Worm (Caenorhabditis elegans): ENCODE results near the gene ndub-8.
A peak's percentile ranks its signal among the peaks of the same experiment; 100 is the strongest.
"Not testable (repeated sequence)": the region's sequence is repeated elsewhere in the genome, so short reads cannot be mapped to it uniquely, and the experiment has no call there.

Gene ndub-8

DNA sequence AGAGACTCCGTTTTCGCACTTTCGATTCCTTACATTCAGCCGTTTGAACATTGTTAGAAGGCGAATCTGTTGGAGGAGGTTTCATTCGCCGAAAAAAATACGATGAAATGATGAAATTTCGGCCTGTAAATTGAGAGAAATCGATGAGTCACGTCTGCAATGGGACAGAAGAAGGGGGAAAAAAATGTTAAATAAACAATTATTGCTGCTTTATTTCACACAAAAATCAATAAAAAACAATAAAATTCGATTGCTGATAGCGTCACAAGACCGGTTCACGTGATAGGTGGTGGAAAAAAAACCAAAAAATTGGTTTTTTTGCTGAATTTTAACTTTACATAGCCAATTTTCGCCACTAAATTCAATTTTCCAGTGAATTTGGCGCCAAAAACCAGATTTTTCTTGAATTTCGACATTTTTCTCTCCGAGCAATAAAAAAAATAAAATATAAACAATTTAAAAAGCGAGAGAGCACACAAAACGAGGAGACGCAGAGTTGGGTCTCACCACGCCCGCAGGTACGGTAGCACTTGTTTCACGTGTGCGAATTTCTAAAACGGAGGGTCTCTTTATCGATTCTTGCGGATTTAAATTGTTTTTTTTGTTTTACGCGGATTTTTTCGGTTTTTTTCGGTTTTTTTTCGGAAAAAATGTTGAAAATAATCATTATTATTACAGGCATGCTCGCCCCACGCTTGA lies at the start of gene ndub-8, which contains the start of gene cup-14:
Gene ndub-8 (plus strand): TSS at position 679 of the 699 bp plus-strand sequence.
Gene cup-14 (minus strand): TSS at position 51 of the 699 bp plus-strand sequence.
- TF ChIP-seq T22C8.4 (GFP tag; IDR thresholded peaks at IDR 0.05) (peak; percentile 56; the same call in 1 of the 2 replicates), ztf-23 (GFP tag; IDR thresholded peaks at IDR 0.05) (no peak)

DNA sequence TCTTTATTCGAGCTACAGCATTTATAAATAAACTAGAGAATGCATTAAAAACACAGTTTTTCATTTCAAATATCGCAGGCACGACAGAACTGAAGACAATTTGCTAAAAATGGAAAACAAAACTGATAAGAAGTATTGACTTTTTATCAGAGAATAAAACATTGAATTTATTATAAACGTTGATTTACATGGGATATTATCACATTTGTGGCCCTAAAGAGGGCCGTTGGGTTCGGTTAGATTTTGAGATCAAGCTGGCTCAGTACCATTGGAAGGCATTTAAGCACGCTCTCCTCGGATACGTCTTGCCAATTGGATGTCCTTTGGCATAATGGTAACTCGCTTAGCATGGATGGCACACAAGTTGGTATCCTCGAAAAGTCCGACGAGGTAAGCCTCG lies 48.1 kb upstream of the ndub-8 start:
- TF ChIP-seq flt-1 (GFP tag; IDR thresholded peaks at IDR 0.05) = peak; percentile 71

DNA sequence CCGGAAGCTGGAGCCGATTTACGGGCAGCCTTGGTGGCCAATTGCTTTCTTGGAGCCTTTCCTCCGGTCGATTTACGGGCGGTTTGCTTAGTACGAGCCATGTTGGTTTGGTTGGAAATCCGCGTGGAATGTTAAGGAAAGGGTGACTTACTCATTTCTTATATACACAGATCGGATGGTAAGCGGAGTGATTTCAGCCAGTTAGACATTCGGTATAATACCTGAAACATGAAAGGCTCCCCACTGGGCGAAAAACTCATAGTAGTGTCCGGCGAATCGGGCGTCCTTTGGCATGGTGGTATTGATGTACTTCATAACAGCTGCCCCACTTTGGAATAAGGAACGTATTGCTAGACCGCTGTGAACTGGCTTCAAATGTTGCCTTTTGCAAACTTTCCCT lies 44.1 kb upstream of the ndub-8 start, which contains the start of gene his-42:
Gene his-42 (minus strand): TSS at position 101 of the 400 bp plus-strand sequence.
- TF ChIP-seq med-1 (GFP tag; optimal IDR thresholded peaks at IDR 0.05; ENCODE audit: insufficient read depth) (no peak), tab-1 (GFP tag; IDR thresholded peaks at IDR 0.05) (no peak), flt-1 (GFP tag; IDR thresholded peaks at IDR 0.05) (no peak), T22C8.4 (GFP tag; IDR thresholded peaks at IDR 0.05) (no peak), ztf-23 (GFP tag; IDR thresholded peaks at IDR 0.05) (no peak), ztf-29 (GFP tag; IDR thresholded peaks at IDR 0.05) (no peak), klf-2 (GFP tag; conservative IDR thresholded peaks at IDR 0.05) (no peak), ref-1 (GFP tag; conservative IDR thresholded peaks at IDR 0.05) (no peak), cog-1 (tag; optimal IDR thresholded peaks at IDR 0.05) (no peak)

DNA sequence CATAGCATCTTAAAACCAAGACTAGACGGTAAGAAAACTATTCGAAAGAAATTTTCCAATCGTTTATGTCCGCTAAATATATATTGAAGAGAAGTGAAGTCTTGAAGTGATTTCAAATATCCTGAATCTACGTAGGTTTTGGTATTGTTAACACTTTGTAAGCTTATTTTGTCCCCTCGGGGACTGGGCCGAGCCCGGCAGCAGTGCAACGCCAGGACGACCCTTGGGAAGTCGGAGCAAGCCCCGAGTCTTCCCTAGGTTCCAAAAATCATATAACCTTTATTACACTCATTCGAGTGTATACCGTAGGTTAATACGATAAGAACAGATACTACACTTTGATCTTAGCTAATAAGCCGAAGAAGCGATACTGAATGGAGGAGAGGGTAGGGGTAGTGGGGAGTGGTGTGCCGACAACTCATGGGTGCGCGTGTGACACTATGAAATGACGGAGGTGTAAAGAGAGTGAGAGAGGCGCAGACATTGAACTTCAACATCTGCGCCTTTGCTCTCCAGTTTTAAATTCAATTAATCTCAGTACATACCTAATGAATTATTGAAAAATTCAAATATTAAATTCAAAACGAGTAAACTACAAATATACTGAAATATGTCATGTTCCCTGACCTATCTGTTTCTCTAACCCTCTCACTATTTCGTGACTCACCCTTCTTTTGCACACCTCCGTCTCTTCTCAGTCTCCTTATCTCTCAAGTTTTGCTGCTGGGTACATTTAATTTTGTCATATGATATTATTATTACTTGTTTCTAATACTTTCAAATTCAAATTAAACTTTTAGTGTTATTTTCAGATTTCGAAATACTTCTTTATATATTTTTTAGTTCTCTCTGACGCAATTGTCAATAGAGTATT lies 43.3 kb upstream of the ndub-8 start:
- peak; percentile 56; the same call in 1 of the 2 replicates for TF ChIP-seq flt-1 (GFP tag; IDR thresholded peaks at IDR 0.05)

DNA sequence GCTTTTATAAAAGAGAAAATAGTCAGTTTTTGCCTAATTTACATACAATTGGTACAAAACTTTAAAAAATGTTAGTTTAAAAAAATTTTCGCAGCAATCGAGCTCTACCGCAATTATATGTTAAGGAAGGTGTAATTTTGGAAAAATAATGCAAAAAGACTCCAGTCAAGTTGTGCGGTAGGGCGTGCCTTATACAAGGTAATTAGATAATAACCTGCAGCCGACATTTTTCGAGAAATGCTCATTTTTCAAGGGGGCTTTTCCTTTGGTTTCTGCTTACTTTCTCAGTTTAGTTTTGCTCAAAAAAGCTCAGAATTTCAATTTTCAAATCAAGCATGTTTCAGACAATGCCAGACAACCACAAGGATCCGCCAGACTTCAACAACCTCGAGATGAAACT lies 42.4 kb upstream of the ndub-8 start, which contains the start of gene F08G2.4:
Gene F08G2.4 (plus strand): TSS at position 348 of the 400 bp plus-strand sequence.
- TF ChIP-seq cog-1 (tag; optimal IDR thresholded peaks at IDR 0.05) (no peak), med-1 (GFP tag; optimal IDR thresholded peaks at IDR 0.05; ENCODE audit: insufficient read depth) (no peak), T22C8.4 (GFP tag; IDR thresholded peaks at IDR 0.05) (no peak)

DNA sequence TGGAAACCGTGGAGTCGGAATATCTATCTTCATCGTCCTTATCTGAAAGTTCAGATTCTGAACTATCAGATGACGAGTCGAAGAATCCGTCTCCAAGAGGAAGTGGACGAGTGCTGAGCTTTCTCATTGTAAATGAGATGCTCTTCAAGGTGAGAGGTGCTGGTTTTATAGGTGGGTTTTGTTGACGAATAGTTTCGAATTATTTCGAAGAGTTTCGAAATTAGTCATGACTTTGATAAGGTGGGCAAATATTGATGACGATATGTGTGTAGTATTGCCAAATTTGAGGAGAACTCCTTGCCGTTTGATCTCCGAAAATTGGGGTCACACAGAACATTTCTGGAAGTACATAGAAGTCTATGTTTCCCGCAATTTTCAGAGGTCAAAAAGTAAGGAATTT lies 39.2 kb upstream of the ndub-8 start, which contains the start of gene F08G2.5:
Gene F08G2.5 (minus strand): TSS at position 127 of the 400 bp plus-strand sequence.
- TF ChIP-seq T22C8.4 (GFP tag; IDR thresholded peaks at IDR 0.05) (no peak), med-1 (GFP tag; optimal IDR thresholded peaks at IDR 0.05; ENCODE audit: insufficient read depth) (no peak), tab-1 (GFP tag; IDR thresholded peaks at IDR 0.05) (no peak), cog-1 (tag; optimal IDR thresholded peaks at IDR 0.05) (no peak)

DNA sequence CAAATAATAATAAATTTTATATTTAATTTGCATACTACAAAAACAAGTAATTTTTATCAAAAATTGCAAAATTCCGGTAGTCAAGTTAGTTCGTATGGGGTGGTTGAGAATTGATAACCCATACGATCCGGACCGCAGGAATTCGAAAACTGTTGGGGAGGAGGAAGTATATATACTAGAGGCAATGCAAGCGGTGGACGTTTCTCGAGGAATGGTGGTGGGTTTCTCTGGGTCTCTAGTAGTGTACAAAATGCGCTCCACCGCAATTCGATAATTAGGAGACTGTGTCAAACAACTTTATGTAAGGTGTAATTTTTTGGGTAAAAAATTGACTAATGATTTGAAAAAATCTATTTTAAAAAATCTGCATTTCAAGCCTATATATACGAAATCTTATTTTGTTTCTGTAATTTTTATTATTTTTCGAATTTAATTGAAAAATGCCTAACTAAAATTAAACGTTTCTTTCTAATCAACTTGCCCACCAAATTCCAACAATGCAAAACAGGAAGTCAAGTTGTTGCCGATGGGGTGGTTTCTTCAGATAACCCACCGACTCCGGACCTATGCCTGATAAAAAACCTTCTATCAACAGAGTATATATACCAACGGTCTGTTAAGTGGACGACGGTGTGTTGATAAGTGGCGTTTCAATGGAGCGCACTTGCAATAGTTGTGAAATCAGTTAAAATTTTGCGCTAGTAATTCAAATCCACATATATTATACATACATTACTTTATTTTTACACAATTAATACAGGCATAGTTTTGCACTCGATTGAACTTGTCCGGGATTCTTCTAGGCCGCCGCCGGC lies 38.1 kb upstream of the ndub-8 start:
- peak; percentile 92 for TF ChIP-seq flt-1 (GFP tag; IDR thresholded peaks at IDR 0.05)
- TF ChIP-seq ztf-23 (GFP tag; IDR thresholded peaks at IDR 0.05) = peak; percentile 91
- peak; percentile 83 for TF ChIP-seq T22C8.4 (GFP tag; IDR thresholded peaks at IDR 0.05)
- TF ChIP-seq ref-1 (GFP tag; conservative IDR thresholded peaks at IDR 0.05) = peak; percentile 74
- TF ChIP-seq cog-1 (tag; optimal IDR thresholded peaks at IDR 0.05) = peak; percentile 73
- TF ChIP-seq med-1 (GFP tag; optimal IDR thresholded peaks at IDR 0.05; ENCODE audit: insufficient read depth) = peak; percentile 31
- TF ChIP-seq klf-2 (GFP tag; conservative IDR thresholded peaks at IDR 0.05) = peak; percentile 84
- TF ChIP-seq ztf-29 (GFP tag; IDR thresholded peaks at IDR 0.05) = peak; percentile 79
- TF ChIP-seq tab-1 (GFP tag; IDR thresholded peaks at IDR 0.05) = peak; percentile 90

DNA sequence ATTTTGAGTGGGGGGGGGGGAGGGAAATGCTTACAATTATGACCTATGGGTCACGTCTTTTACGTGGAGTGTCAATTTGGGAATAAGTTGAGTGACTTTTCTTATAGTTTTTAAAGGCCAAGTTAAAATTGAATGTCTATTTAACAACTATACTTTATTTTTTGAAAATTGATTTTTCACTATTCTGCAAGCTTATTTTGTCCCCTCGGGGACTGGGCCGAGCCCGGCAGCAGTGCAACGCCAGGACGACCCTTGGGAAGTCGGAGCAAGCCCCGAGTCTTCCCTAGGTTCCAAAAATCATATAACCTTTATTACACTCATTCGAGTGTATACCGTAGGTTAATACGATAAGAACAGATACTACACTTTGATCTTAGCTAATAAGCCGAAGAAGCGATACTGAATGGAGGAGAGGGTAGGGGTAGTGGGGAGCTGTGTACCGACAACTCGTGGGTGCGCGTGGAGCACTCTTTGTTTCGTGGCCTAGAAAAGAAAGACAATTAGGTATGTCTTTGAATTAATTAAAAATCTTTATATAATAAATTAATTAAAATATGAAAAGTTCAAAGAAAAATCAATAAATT lies 36.9 kb upstream of the ndub-8 start, which contains the start of gene ins-37:
Gene ins-37 (minus strand): TSS at position 384 of the 584 bp plus-strand sequence.
- not testable (repeated sequence) for TF ChIP-seq flt-1 (GFP tag; IDR thresholded peaks at IDR 0.05); cog-1 (tag; optimal IDR thresholded peaks at IDR 0.05); klf-2 (GFP tag; conservative IDR thresholded peaks at IDR 0.05)

DNA sequence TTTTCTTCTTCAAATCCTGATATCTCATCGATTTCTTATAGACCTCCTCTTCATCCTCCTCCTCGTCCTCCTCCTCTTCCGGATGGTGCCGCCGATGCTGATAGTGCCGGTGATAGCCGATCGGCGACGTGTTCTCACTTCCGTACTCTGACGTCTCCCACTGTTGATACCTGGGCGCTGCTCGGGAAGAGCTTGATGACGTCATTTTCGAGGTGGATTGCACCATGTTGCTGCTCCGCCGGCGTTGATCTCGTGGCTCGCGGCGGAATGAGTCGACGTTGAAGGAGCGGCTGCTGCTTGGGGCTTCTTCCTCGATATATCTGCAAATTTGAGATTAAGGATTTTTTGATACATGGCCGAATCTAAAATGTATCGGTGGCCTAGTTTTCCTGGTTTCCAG lies 34.3 kb upstream of the ndub-8 start:
- TF ChIP-seq T22C8.4 (GFP tag; IDR thresholded peaks at IDR 0.05) (no peak), flt-1 (GFP tag; IDR thresholded peaks at IDR 0.05) (no peak), ref-1 (GFP tag; conservative IDR thresholded peaks at IDR 0.05) (no peak), med-1 (GFP tag; optimal IDR thresholded peaks at IDR 0.05; ENCODE audit: insufficient read depth) (no peak), ztf-29 (GFP tag; IDR thresholded peaks at IDR 0.05) (no peak), tab-1 (GFP tag; IDR thresholded peaks at IDR 0.05) (no peak), cog-1 (tag; optimal IDR thresholded peaks at IDR 0.05) (no peak), klf-2 (GFP tag; conservative IDR thresholded peaks at IDR 0.05) (no peak), ztf-23 (GFP tag; IDR thresholded peaks at IDR 0.05) (no peak)
